Fruit fly (Drosophila melanogaster): ENCODE measurements around the gene Acox3.

Acox3 gene

DNA sequence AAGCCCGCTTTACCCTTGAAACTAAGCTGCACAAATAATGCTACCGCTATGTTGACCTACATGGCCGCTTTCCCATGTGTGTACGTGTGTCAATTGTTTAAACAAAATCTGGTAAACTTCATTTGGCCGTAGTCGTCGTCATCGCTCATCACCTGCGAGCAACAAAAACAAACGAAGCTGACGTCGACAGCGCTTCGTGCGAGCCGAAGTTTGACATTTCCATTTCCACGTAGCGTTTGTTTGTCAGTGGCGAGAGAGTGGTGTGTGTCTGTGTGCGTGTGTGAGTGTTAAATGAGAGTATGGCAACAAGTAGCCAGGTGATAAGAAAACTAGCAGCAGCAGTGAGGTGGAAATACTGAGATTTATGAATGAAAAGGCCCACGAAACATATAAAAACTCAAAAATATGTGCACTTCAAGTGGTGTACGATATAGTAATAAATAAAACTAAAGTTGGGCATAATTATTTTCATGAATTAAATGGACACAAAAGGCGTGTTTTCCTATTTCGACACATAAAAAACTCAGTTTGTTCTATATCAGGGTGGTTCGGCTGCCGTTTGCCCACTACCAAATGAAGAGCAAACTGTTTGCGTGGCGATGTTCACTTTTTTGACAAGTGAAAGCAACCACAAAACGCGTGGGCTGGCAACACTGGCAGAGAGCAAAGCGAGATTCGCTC lies 31.2 kb upstream of the Acox3 start (continued):
- peak; percentile 51 for TF ChIP-seq Blimp-1 (GFP tag; optimal IDR thresholded peaks at IDR 0.05)
- no peak for TF ChIP-seq Ets97D (GFP tag; optimal IDR thresholded peaks at IDR 0.05)
- TF ChIP-seq schlank (tag; optimal IDR thresholded peaks at IDR 0.05), result peak; percentile 24
- no peak for TF ChIP-seq az2 (GFP tag; optimal IDR thresholded peaks at IDR 0.05)
- TF ChIP-seq tgo (GFP tag; IDR thresholded peaks at IDR 0.05), result no peak
- no peak for TF ChIP-seq zfh1 (GFP tag; IDR thresholded peaks at IDR 0.05)
- no peak for TF ChIP-seq CG7372 (GFP tag; IDR thresholded peaks at IDR 0.05)
- TF ChIP-seq CG17186 (GFP tag; optimal IDR thresholded peaks at IDR 0.05), result no peak
- TF ChIP-seq NC2α (GFP tag; optimal IDR thresholded peaks at IDR 0.05), result no peak
- TF ChIP-seq chm (GFP tag; IDR thresholded peaks at IDR 0.05), result peak; percentile 61; the same call in 1 of the 2 replicates
- TF ChIP-seq CG14667 (GFP tag; IDR thresholded peaks at IDR 0.05), result no peak
- TF ChIP-seq chif (GFP tag; optimal IDR thresholded peaks at IDR 0.05), result no peak
- peak; percentile 2 for TF ChIP-seq Chrac-16 (GFP tag; optimal IDR thresholded peaks at IDR 0.05)
- TF ChIP-seq dimm (GFP tag; IDR thresholded peaks at IDR 0.05), result no peak
- TF ChIP-seq ash1 (GFP tag; optimal IDR thresholded peaks at IDR 0.05), result peak; percentile 39
- peak; percentile 18 for TF ChIP-seq unpg (GFP tag; optimal IDR thresholded peaks at IDR 0.05)
- peak; percentile 78 for TF ChIP-seq Med (GFP tag)
- no peak for TF ChIP-seq CG10462 (GFP tag; optimal IDR thresholded peaks at IDR 0.05)
- TF ChIP-seq lilli (GFP tag; optimal IDR thresholded peaks at IDR 0.05), result no peak
- no peak for TF ChIP-seq hth (optimal IDR thresholded peaks at IDR 0.05)
- TF ChIP-seq gem (tag; optimal IDR thresholded peaks at IDR 0.05), result peak; percentile 35
- no peak for TF ChIP-seq HLH54F (GFP tag; optimal IDR thresholded peaks at IDR 0.05)
- TF ChIP-seq corto (GFP tag; optimal IDR thresholded peaks at IDR 0.05), result no peak
- TF ChIP-seq CG2889 (GFP tag; IDR thresholded peaks at IDR 0.05), result no peak
- TF ChIP-seq MBD-R2 (GFP tag; IDR thresholded peaks at IDR 0.05), result no peak
- TF ChIP-seq CG16815 (GFP tag; optimal IDR thresholded peaks at IDR 0.05), result no peak
- TF ChIP-seq pita (GFP tag; optimal IDR thresholded peaks at IDR 0.05), result no peak
- TF ChIP-seq gro (GFP tag; optimal IDR thresholded peaks at IDR 0.05), result peak; percentile 53
- TF ChIP-seq CG11504 (tag; optimal IDR thresholded peaks at IDR 0.05), result peak; percentile 85
- peak; percentile 20; the same call in 1 of the 2 replicates for TF ChIP-seq Xrp1 (GFP tag; IDR thresholded peaks at IDR 0.05)
- no peak for TF ChIP-seq CG5245 (GFP tag; optimal IDR thresholded peaks at IDR 0.05)
- no peak for TF ChIP-seq fd102C (GFP tag; optimal IDR thresholded peaks at IDR 0.05)
- peak; percentile 21; the same call in 1 of the 3 replicates for TF ChIP-seq dysf (GFP tag; IDR thresholded peaks at IDR 0.05)
- no peak for TF ChIP-seq MESR4 (GFP tag; optimal IDR thresholded peaks at IDR 0.05)
- no peak for TF ChIP-seq sima (GFP tag; optimal IDR thresholded peaks at IDR 0.05)
- TF ChIP-seq br (optimal IDR thresholded peaks at IDR 0.05), result no peak
- TF ChIP-seq Lim3 (GFP tag; IDR thresholded peaks at IDR 0.05), result no peak
- TF ChIP-seq CG17385 (GFP tag; optimal IDR thresholded peaks at IDR 0.05), result peak; percentile 20
- TF ChIP-seq Meics (GFP tag; optimal IDR thresholded peaks at IDR 0.05), result peak; percentile 55
- peak; percentile 9 for TF ChIP-seq pnt (GFP tag; optimal IDR thresholded peaks at IDR 0.05)
- 0 out of 2 replicates have a peak, but pooled peaks have one; percentile 33 for TF ChIP-seq bbx (GFP tag; IDR thresholded peaks at IDR 0.05; ENCODE audit: partially characterized antibody)
- peak; percentile 27 for TF ChIP-seq CG6254 (GFP tag; optimal IDR thresholded peaks at IDR 0.05)
- TF ChIP-seq PHDP (tag; optimal IDR thresholded peaks at IDR 0.05), result peak; percentile 55
- TF ChIP-seq CG3847 (GFP tag; IDR thresholded peaks at IDR 0.05), result no peak
- no peak for TF ChIP-seq CG31388 (GFP tag; optimal IDR thresholded peaks at IDR 0.05)
- no peak for TF ChIP-seq CG8290 (GFP tag; optimal IDR thresholded peaks at IDR 0.05)
- TF ChIP-seq CG8290 (tag; optimal IDR thresholded peaks at IDR 0.05), result peak; percentile 46 to 83
- no peak for TF ChIP-seq CG15479 (GFP tag; optimal IDR thresholded peaks at IDR 0.05)
- no peak for TF ChIP-seq C15 (GFP tag; IDR thresholded peaks at IDR 0.05)
- TF ChIP-seq onecut (GFP tag; IDR thresholded peaks at IDR 0.05), result no peak
- peak; percentile 39 for TF ChIP-seq CHES-1-like (GFP tag; optimal IDR thresholded peaks at IDR 0.05)
- TF ChIP-seq CG12391 (tag; optimal IDR thresholded peaks at IDR 0.05), result no peak

Data from whole organism, embryonic.